Fruit fly (Drosophila melanogaster): Measurements from ENCODE around the gene Smn.

Smn gene

dm6 chr3L:16584074-16584578, 2.8 kb upstream of the Smn start, which contains the start of gene UQCR-C2 (continued):
- TF ChIP-seq Adf1 (GFP tag; IDR thresholded peaks at IDR 0.05) (no peak), HLHmδ (GFP tag; optimal IDR thresholded peaks at IDR 0.05) (no peak), unc-4 (GFP tag; IDR thresholded peaks at IDR 0.05; ENCODE audit: partially characterized antibody) (peak; percentile 38; the same call in 1 of the 2 replicates), CG8089 (GFP tag; optimal IDR thresholded peaks at IDR 0.05) (no peak), CG15073 (GFP tag; optimal IDR thresholded peaks at IDR 0.05) (no peak), CG4360 (GFP tag; IDR thresholded peaks at IDR 0.05) (no peak), CG12769 (tag; optimal IDR thresholded peaks at IDR 0.05) (no peak), tll (GFP tag; optimal IDR thresholded peaks at IDR 0.05) (peak in 1 of 2 experiments; percentile 51), CG10654 (GFP tag; optimal IDR thresholded peaks at IDR 0.05) (no peak), sc (optimal IDR thresholded peaks at IDR 0.05) (no peak), sc (GFP tag; optimal IDR thresholded peaks at IDR 0.05) (no peak), PHDP (tag; optimal IDR thresholded peaks at IDR 0.05) (peak; percentile 40), zf30C (GFP tag; optimal IDR thresholded peaks at IDR 0.05) (no peak), CG4820 (GFP tag; optimal IDR thresholded peaks at IDR 0.05) (no peak), peb (GFP tag; IDR thresholded peaks at IDR 0.05) (no peak), CG12659 (GFP tag; optimal IDR thresholded peaks at IDR 0.05) (peak; percentile 60), CG10321 (GFP tag; IDR thresholded peaks at IDR 0.05) (no peak), insv (GFP tag; optimal IDR thresholded peaks at IDR 0.05) (no peak), Dip3 (GFP tag; optimal IDR thresholded peaks at IDR 0.05) (no peak), kni (GFP tag; optimal IDR thresholded peaks at IDR 0.05) (no peak), CG13624 (GFP tag; optimal IDR thresholded peaks at IDR 0.05) (peak; percentile 56), CG6654 (GFP tag; optimal IDR thresholded peaks at IDR 0.05) (no peak), bab2 (GFP tag; optimal IDR thresholded peaks at IDR 0.05) (no peak), klu (GFP tag; IDR thresholded peaks at IDR 0.05) (no peak), zen2 (GFP tag; IDR thresholded peaks at IDR 0.05; ENCODE audit: partially characterized antibody) (no peak), Sry-β (GFP tag; optimal IDR thresholded peaks at IDR 0.05) (peak; percentile 34), CG2116 (GFP tag; optimal IDR thresholded peaks at IDR 0.05) (peak; percentile 44), bbx (GFP tag; IDR thresholded peaks at IDR 0.05; ENCODE audit: partially characterized antibody) (peak; percentile 38), D19B (GFP tag; optimal IDR thresholded peaks at IDR 0.05) (no peak), stc (GFP tag; IDR thresholded peaks at IDR 0.05) (no peak), vvl (GFP tag; IDR thresholded peaks at IDR 0.05) (peak; percentile 49), hth (optimal IDR thresholded peaks at IDR 0.05) (no peak), ato (GFP tag; IDR thresholded peaks at IDR 0.05; ENCODE audit: partially characterized antibody) (no peak), CG13287 (GFP tag; IDR thresholded peaks at IDR 0.05; ENCODE audit: partially characterized antibody) (peak; percentile 19; the same call in 1 of the 2 replicates), CG17328 (GFP tag; IDR thresholded peaks at IDR 0.05) (no peak), CG7839 (tag; optimal IDR thresholded peaks at IDR 0.05) (no peak), btn (GFP tag; optimal IDR thresholded peaks at IDR 0.05) (no peak), CG2199 (GFP tag; IDR thresholded peaks at IDR 0.05) (no peak), CG3847 (GFP tag; IDR thresholded peaks at IDR 0.05) (peak; percentile 38; the same call in 1 of the 2 replicates), CG9797 (GFP tag; optimal IDR thresholded peaks at IDR 0.05) (peak; percentile 91), Dfd (GFP tag; optimal IDR thresholded peaks at IDR 0.05) (no peak), CG6813 (GFP tag; optimal IDR thresholded peaks at IDR 0.05) (no peak), repo (GFP tag; optimal IDR thresholded peaks at IDR 0.05) (no peak), Atf3 (GFP tag; optimal IDR thresholded peaks at IDR 0.05) (no peak), CG11093 (GFP tag; IDR thresholded peaks at IDR 0.05) (no peak), ATbp (GFP tag; optimal IDR thresholded peaks at IDR 0.05) (no peak), caup (GFP tag; optimal IDR thresholded peaks at IDR 0.05; ENCODE audit: severe bottlenecking) (no peak), ssp (GFP tag; IDR thresholded peaks at IDR 0.05) (no peak), Hr51 (GFP tag; optimal IDR thresholded peaks at IDR 0.05) (no peak), Hmx (GFP tag; optimal IDR thresholded peaks at IDR 0.05) (no peak), CG6254 (GFP tag; optimal IDR thresholded peaks at IDR 0.05) (no peak)

All from whole organism, embryonic.